Worm (Caenorhabditis elegans) whole organism, late embryonic: Measurements from ENCODE around the gene C28G1.2.

Source experiments
- C08G9.2 ChIP-seq: sonication (generic microtip); optimal IDR thresholded peaks from 2 replicates; lab custom pipeline; 2016; ENCODE audit warnings: mild to moderate bottlenecking, missing genetic modification characterization, moderate library complexity, missing compliant biosample characterization
- ama-1 ChIP-seq: fragments of 150-350 bp; optimal IDR thresholded peaks from 2 replicates; lab custom pipeline; 2014
- ceh-48 ChIP-seq: sonication (generic microtip); optimal IDR thresholded peaks from 2 replicates; lab custom pipeline; 2016; ENCODE audit warnings: missing genetic modification characterization, inconsistent platforms, missing compliant biosample characterization
- dmd-4 ChIP-seq: sonication (generic microtip); optimal IDR thresholded peaks from 2 replicates; lab custom pipeline; 2016; ENCODE audit warnings: borderline replicate concordance, missing genetic modification characterization, missing compliant biosample characterization
- ets-4 ChIP-seq: sonication (generic microtip); optimal IDR thresholded peaks from 2 replicates; lab custom pipeline; 2016; ENCODE audit warnings: missing genetic modification characterization, missing compliant biosample characterization
- fkh-10 ChIP-seq: fragments of 150-350 bp; optimal IDR thresholded peaks from 2 replicates; lab custom pipeline; 2014; ENCODE audit warnings: missing biosample characterization, missing genetic modification reagents, missing genetic modification characterization
- nhr-11 ChIP-seq: fragments of 150-350 bp; optimal IDR thresholded peaks from 2 replicates; lab custom pipeline; 2014; ENCODE audit warnings: missing biosample characterization, missing genetic modification characterization
- pag-3 ChIP-seq: sonication (generic microtip); optimal IDR thresholded peaks from 2 replicates; lab custom pipeline; 2016; ENCODE audit warnings: missing compliant biosample characterization, missing genetic modification characterization, borderline replicate concordance
- unc-55 ChIP-seq: sonication (generic microtip); optimal IDR thresholded peaks from 2 replicates; lab custom pipeline; 2017; ENCODE audit warnings: missing biosample characterization, missing genetic modification reagents, missing genetic modification characterization
- zip-5 ChIP-seq: sonication (generic microtip); optimal IDR thresholded peaks from 2 replicates; lab custom pipeline; 2016; ENCODE audit warnings: missing genetic modification characterization, missing compliant biosample characterization

DNA sequence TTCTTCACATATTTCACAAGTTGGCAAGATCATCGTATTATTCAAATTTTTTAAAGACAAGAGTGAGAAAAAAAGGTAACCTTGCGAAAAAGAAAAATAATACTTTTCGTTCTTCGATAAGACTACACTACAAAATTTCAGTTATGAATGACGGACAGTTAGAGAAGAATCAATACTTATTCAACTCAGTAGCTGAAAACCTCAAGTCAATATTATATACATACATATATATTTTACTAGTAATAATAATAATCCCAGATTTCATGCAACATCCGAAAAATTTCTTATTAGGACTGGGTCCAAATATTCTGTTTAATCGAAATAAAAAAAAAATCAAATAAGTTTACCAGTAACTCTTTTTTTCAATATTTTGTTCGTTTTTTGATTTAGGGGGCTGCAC, 4.7 kb upstream of the C28G1.2 start, which contains the start of gene C28G1.6:
- TF ChIP-seq ceh-48 (tag; lab: Kevin White, UChicago) (no peak), zip-5 (tag; lab: Kevin White, UChicago) (no peak), ets-4 (tag; lab: Kevin White, UChicago) (no peak), dmd-4 (tag; lab: Kevin White, UChicago) (no peak), fkh-10 (GFP tag; lab: Kevin White, UChicago) (no peak), unc-55 (GFP tag; lab: Kevin White, UChicago) (no peak), C08G9.2 (tag; lab: Kevin White, UChicago) (no peak), nhr-11 (tag; lab: Kevin White, UChicago) (no peak), ama-1 (lab: Kevin White, UChicago) (no peak), pag-3 (tag; lab: Kevin White, UChicago) (no peak)
